Fruit fly (Drosophila melanogaster) whole organism, wandering third instar larva: ENCODE measurements around the gene Cad96Ca.

ENCODE experiments used
- Abd-B ChIP-seq: fragments of >200 bp; optimal IDR thresholded peaks from 2 replicates; lab custom pipeline; 2017; ENCODE audit warnings: missing biosample characterization, missing genetic modification characterization
- CG32264 ChIP-seq: fragments of 200-800 bp; sonication (Bioruptor generic); optimal IDR thresholded peaks from 2 replicates; lab custom pipeline; 2016; ENCODE audit warnings: missing biosample characterization, missing genetic modification characterization
- CG9705 ChIP-seq: fragments of 200-800 bp; sonication (Bioruptor generic); optimal IDR thresholded peaks from 2 replicates; lab custom pipeline; 2018; ENCODE audit warnings: missing biosample characterization, mild to moderate bottlenecking, missing genetic modification characterization
- CrebA ChIP-seq: fragments of 200-800 bp; sonication (Bioruptor generic); optimal IDR thresholded peaks from 2 replicates; lab custom pipeline; 2016; ENCODE audit warnings: missing biosample characterization, mild to moderate bottlenecking, missing genetic modification characterization, borderline replicate concordance
- Dfd ChIP-seq: fragments of >200 bp; optimal IDR thresholded peaks from 2 replicates; lab custom pipeline; 2017; ENCODE audit warnings: missing biosample characterization, missing genetic modification characterization
- Dif ChIP-seq: fragments of 200-275, 200-300 bp; sonication (Bioruptor generic); optimal IDR thresholded peaks from 2 replicates; lab custom pipeline; 2018; ENCODE audit warnings: missing biosample characterization, missing genetic modification characterization; ENCODE audit not compliant: partially characterized antibody
- GATAd ChIP-seq: sonication (Bioruptor generic); optimal IDR thresholded peaks from 2 replicates; lab custom pipeline; 2016; ENCODE audit warnings: missing biosample characterization, missing genetic modification characterization
- HLH106 ChIP-seq: fragments of 200-800 bp; optimal IDR thresholded peaks from 3 replicates; lab custom pipeline; 2019; ENCODE audit warnings: missing biosample characterization, mild to moderate bottlenecking, missing genetic modification characterization, moderate library complexity
- Hnf4 ChIP-seq: fragments of 200-800 bp; sonication (Bioruptor generic); optimal IDR thresholded peaks from 2 replicates; lab custom pipeline; 2016; ENCODE audit warnings: missing biosample characterization, mild to moderate bottlenecking, missing genetic modification characterization
- Hr78 ChIP-seq: fragments of >200 bp; optimal IDR thresholded peaks from 2 replicates; lab custom pipeline; 2017; ENCODE audit warnings: missing biosample characterization, missing genetic modification characterization
- Hr83 ChIP-seq: fragments of 200-300 bp; sonication (Bioruptor generic); optimal IDR thresholded peaks from 2 replicates; lab custom pipeline; 2016; ENCODE audit warnings: missing biosample characterization, mild to moderate bottlenecking, missing genetic modification characterization, moderate library complexity; ENCODE audit not compliant: poor library complexity, severe bottlenecking
- Jra ChIP-seq: sonication (Bioruptor generic); optimal IDR thresholded peaks from 2 replicates; lab custom pipeline; 2016; ENCODE audit warnings: missing biosample characterization, missing genetic modification characterization
- Mio ChIP-seq: sonication (Bioruptor generic); optimal IDR thresholded peaks from 2 replicates; lab custom pipeline; 2016; ENCODE audit warnings: missing biosample characterization, missing genetic modification characterization
- Myc ChIP-seq: fragments of >200 bp; optimal IDR thresholded peaks from 2 replicates; lab custom pipeline; 2017
- N ChIP-seq: fragments of >200 bp; optimal IDR thresholded peaks from 2 replicates; lab custom pipeline; 2018; ENCODE audit warnings: missing biosample characterization, missing external identifiers, missing genetic modification characterization
- OdsH ChIP-seq: fragments of 200-800 bp; sonication (Bioruptor generic); optimal IDR thresholded peaks from 2 replicates; lab custom pipeline; 2016; ENCODE audit warnings: missing biosample characterization, mild to moderate bottlenecking, missing genetic modification characterization
- Rel ChIP-seq, 2 experiments: fragments of 200-800 bp; sonication (Bioruptor generic) in 1 of 2; optimal IDR thresholded peaks; 2 replicates in 1 of 2; 3 replicates in 1 of 2; lab custom pipeline; 2016 to 2019; ENCODE audit warnings: mild to moderate bottlenecking in 2 of 2, missing biosample characterization in 2 of 2, missing genetic modification characterization in 2 of 2, moderate library complexity in 1 of 2
- Sp1 ChIP-seq: fragments of 200-800 bp; sonication (Bioruptor generic); optimal IDR thresholded peaks from 3 replicates; lab custom pipeline; 2019; ENCODE audit warnings: missing biosample characterization, mild to moderate bottlenecking, missing genetic modification characterization, moderate library complexity
- Vsx2 ChIP-seq: fragments of 200-300, 225-300 bp; sonication (Bioruptor generic); optimal IDR thresholded peaks from 2 replicates; lab custom pipeline; 2018; ENCODE audit warnings: missing biosample characterization, missing genetic modification characterization; ENCODE audit not compliant: partially characterized antibody
- br ChIP-seq: fragments of 200-800 bp; sonication (Bioruptor generic); optimal IDR thresholded peaks from 2 replicates; lab custom pipeline; 2016; ENCODE audit warnings: missing biosample characterization, missing genetic modification characterization
- brk ChIP-seq: fragments of 200-800 bp; sonication (Bioruptor generic); optimal IDR thresholded peaks from 2 replicates; lab custom pipeline; 2016; ENCODE audit warnings: missing biosample characterization, mild to moderate bottlenecking, missing genetic modification characterization
- dl ChIP-seq, 2 experiments: fragments of 175-275, 200-275 bp in 1 of 2; fragments of 200-275 bp in 1 of 2; sonication (Bioruptor generic); optimal IDR thresholded peaks; lab custom pipeline; 2018; ENCODE audit warnings: mild to moderate bottlenecking in 2 of 2, missing biosample characterization in 2 of 2, missing genetic modification characterization in 2 of 2, moderate library complexity in 2 of 2; ENCODE audit not compliant: partially characterized antibody in 2 of 2, insufficient read depth in 1 of 2
- dmrt93B ChIP-seq: fragments of 200-800 bp; sonication (Bioruptor generic); optimal IDR thresholded peaks from 2 replicates; lab custom pipeline; 2018; ENCODE audit warnings: missing biosample characterization, mild to moderate bottlenecking, missing genetic modification characterization
- dsf ChIP-seq: sonication (Bioruptor generic); optimal IDR thresholded peaks from 2 replicates; lab custom pipeline; 2016; ENCODE audit warnings: missing biosample characterization, missing genetic modification characterization, borderline replicate concordance
- ey ChIP-seq: fragments of 200-800 bp; sonication (Bioruptor generic); optimal IDR thresholded peaks from 2 replicates; lab custom pipeline; 2016; ENCODE audit warnings: missing biosample characterization, missing genetic modification characterization
- foxo ChIP-seq, 2 experiments: fragments of 200-800 bp; sonication (Bioruptor generic); optimal IDR thresholded peaks; 2 replicates in 1 of 2; 3 replicates in 1 of 2; lab custom pipeline; 2016 to 2017; ENCODE audit warnings: missing biosample characterization in 2 of 2, missing genetic modification characterization in 2 of 2
- fru ChIP-seq: fragments of 200-800 bp; sonication (Bioruptor generic); optimal IDR thresholded peaks from 3 replicates; lab custom pipeline; 2016; ENCODE audit warnings: missing biosample characterization, mild to moderate bottlenecking, missing genetic modification characterization
- h ChIP-seq: fragments of 200-800 bp; sonication (Bioruptor generic); optimal IDR thresholded peaks from 3 replicates; lab custom pipeline; 2016; ENCODE audit warnings: missing biosample characterization, mild to moderate bottlenecking, missing genetic modification characterization
- jim ChIP-seq: fragments of 175-275, 200-325 bp; sonication (Bioruptor generic); optimal IDR thresholded peaks from 2 replicates; lab custom pipeline; 2016; ENCODE audit warnings: missing biosample characterization, mild to moderate bottlenecking, missing genetic modification characterization
- lola ChIP-seq: fragments of >200 bp; optimal IDR thresholded peaks from 2 replicates; lab custom pipeline; 2017; ENCODE audit warnings: missing biosample characterization, missing genetic modification characterization
- pan ChIP-seq: fragments of >200 bp; optimal IDR thresholded peaks from 2 replicates; lab custom pipeline; 2017
- psq ChIP-seq: fragments of 200-800 bp; sonication (Bioruptor generic); optimal IDR thresholded peaks from 3 replicates; lab custom pipeline; 2017; ENCODE audit warnings: missing biosample characterization, mild to moderate bottlenecking, missing genetic modification characterization, moderate library complexity
- rgr ChIP-seq: fragments of 200-800 bp; sonication (Bioruptor generic); optimal IDR thresholded peaks from 3 replicates; lab custom pipeline; 2016; ENCODE audit warnings: missing biosample characterization, mild to moderate bottlenecking, missing genetic modification characterization
- sage ChIP-seq: fragments of 200-800 bp; sonication (Bioruptor generic); optimal IDR thresholded peaks from 2 replicates; lab custom pipeline; 2016; ENCODE audit warnings: missing biosample characterization, mild to moderate bottlenecking, missing genetic modification characterization
- sv ChIP-seq: fragments of 200-800 bp; sonication (Bioruptor generic); optimal IDR thresholded peaks from 3 replicates; lab custom pipeline; 2016; ENCODE audit warnings: missing biosample characterization, missing genetic modification characterization
- tai ChIP-seq: sonication (Bioruptor generic); optimal IDR thresholded peaks from 2 replicates; lab custom pipeline; 2016; ENCODE audit warnings: missing biosample characterization, missing genetic modification characterization
- usp ChIP-seq: fragments of >200 bp; optimal IDR thresholded peaks from 2 replicates; lab custom pipeline; 2017; ENCODE audit warnings: missing biosample characterization, missing genetic modification characterization
- woc ChIP-seq: sonication (Bioruptor generic); optimal IDR thresholded peaks from 2 replicates; lab custom pipeline; 2016; ENCODE audit warnings: missing biosample characterization, mild to moderate bottlenecking, missing genetic modification characterization

Cad96Ca gene

DNA sequence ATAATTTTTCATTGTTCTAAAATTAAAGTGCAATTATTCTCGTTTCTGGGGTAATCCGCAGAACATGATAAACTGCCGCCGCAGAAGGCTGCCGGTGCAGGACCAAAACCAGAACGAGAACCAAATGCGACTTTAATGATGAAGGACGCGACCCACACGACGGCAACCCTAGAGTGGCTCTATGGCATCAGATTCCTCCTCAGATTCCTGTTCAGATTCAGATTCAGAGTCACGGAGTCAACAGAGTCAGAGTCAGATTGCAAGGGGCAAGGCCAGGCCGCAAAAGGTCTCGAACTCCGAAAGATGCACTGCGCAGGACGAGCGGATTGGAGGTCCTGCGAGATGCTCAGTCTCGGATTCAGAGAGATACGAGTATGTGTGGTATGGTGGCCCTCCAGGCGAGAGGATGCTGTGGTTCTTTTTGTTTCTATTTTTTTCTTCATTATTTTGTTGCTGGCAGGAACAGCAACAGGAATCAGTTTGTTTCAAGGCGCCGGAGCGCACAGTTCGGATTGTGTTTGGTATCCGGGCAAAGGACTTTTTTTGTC, 8.7 kb downstream of the Cad96Ca start, which contains the start of gene CG13654:
CG13654 (plus strand) TSS at position 498 of the 548 bp plus-strand sequence.
- no peak for TF ChIP-seq ey
- no peak for TF ChIP-seq sv
- TF ChIP-seq Vsx2 (GFP tag; lab: Kevin White, UChicago), result peak; percentile 3
- no peak for TF ChIP-seq br (GFP tag; lab: Kevin White, UChicago)
- no peak for TF ChIP-seq foxo (GFP tag; optimal IDR thresholded peaks at IDR 0.05; lab: Kevin White, UChicago)

- TF ChIP-seq Hnf4, result no peak
- no peak for TF ChIP-seq lola (GFP tag; lab: Kevin White, UChicago)
- TF ChIP-seq Dif, result no peak
- TF ChIP-seq OdsH (GFP tag; lab: Kevin White, UChicago), result no peak
- no peak for TF ChIP-seq Abd-B
- no peak for TF ChIP-seq Mio (GFP tag; lab: Kevin White, UChicago)
- TF ChIP-seq CG9705, result no peak
- TF ChIP-seq dl (GFP tag; optimal IDR thresholded peaks at IDR 0.05; lab: Kevin White, UChicago; ENCODE audit: insufficient read depth in 1 of 2, partially characterized antibody in 2 of 2), result no peak
- no peak for TF ChIP-seq dsf (GFP tag; lab: Kevin White, UChicago)
- TF ChIP-seq br (GFP tag; lab: Kevin White, UChicago), result no peak
- TF ChIP-seq Sp1, result no peak
- no peak for TF ChIP-seq brk (GFP tag; lab: Kevin White, UChicago)
- TF ChIP-seq ey, result no peak
- no peak for TF ChIP-seq woc (GFP tag; lab: Kevin White, UChicago)
- no peak for TF ChIP-seq HLH106 (tag; lab: Kevin White, UChicago)
- TF ChIP-seq usp (GFP tag; lab: Kevin White, UChicago), result no peak
- TF ChIP-seq sage, result no peak
- TF ChIP-seq Vsx2 (GFP tag; lab: Kevin White, UChicago), result no peak
- no peak for TF ChIP-seq pan (lab: Kevin White, UChicago)
- no peak for TF ChIP-seq sv
These were observed 13.1 kb downstream of the Cad96Ca start, which contains the start of gene CG13653 for dm6 chr3R:25194723-25195577. Gene CG13653 (plus strand): TSS chr3R:25195527.

dm6 chr3R:25193726-25194204, 14.3 kb downstream of the Cad96Ca start, which contains the start of gene lobo:
Gene lobo (minus strand): TSS chr3R:25193776.
- TF ChIP-seq Mio (GFP tag; lab: Kevin White, UChicago) (no peak), Dfd (GFP tag; lab: Kevin White, UChicago) (no peak), lola (GFP tag; lab: Kevin White, UChicago) (no peak), br (GFP tag; lab: Kevin White, UChicago) (peak; percentile 31), GATAd (GFP tag; lab: Kevin White, UChicago) (no peak), usp (GFP tag; lab: Kevin White, UChicago) (no peak), ey (peak; percentile 7), CG32264 (GFP tag; lab: Kevin White, UChicago) (no peak), dl (GFP tag; optimal IDR thresholded peaks at IDR 0.05; lab: Kevin White, UChicago; ENCODE audit: insufficient read depth in 1 of 2, partially characterized antibody in 2 of 2) (no peak), Hnf4 (no peak), Abd-B (no peak), Rel (GFP tag; optimal IDR thresholded peaks at IDR 0.05; lab: Kevin White, UChicago) (no peak), Rel (tag; optimal IDR thresholded peaks at IDR 0.05; lab: Kevin White, UChicago) (no peak), tai (GFP tag; lab: Kevin White, UChicago) (no peak), CrebA (no peak), rgr (GFP tag; lab: Kevin White, UChicago) (no peak), woc (GFP tag; lab: Kevin White, UChicago) (no peak), Vsx2 (GFP tag; lab: Kevin White, UChicago) (no peak), Hr78 (GFP tag; lab: Kevin White, UChicago) (no peak), HLH106 (tag; lab: Kevin White, UChicago) (peak; percentile 37), Dif (no peak), sage (no peak), sv (peak; percentile 27), dsf (GFP tag; lab: Kevin White, UChicago) (no peak), brk (GFP tag; lab: Kevin White, UChicago) (peak; percentile 3), Jra (GFP tag; lab: Kevin White, UChicago) (no peak), OdsH (GFP tag; lab: Kevin White, UChicago) (peak; percentile 37), N (GFP tag; lab: Kevin White, UChicago) (no peak), dmrt93B (GFP tag; lab: Kevin White, UChicago) (peak; percentile 47), Sp1 (peak; percentile 46), foxo (GFP tag; optimal IDR thresholded peaks at IDR 0.05; lab: Kevin White, UChicago) (no peak), h (GFP tag; lab: Kevin White, UChicago) (no peak), psq (GFP tag; lab: Kevin White, UChicago) (no peak), Myc (peak; percentile 48), jim (GFP tag; lab: Kevin White, UChicago) (no peak), Hr83 (GFP tag; lab: Kevin White, UChicago) (no peak), fru (GFP tag; lab: Kevin White, UChicago) (peak; percentile 45), CG9705 (peak; percentile 56), pan (lab: Kevin White, UChicago) (no peak)
